Fruit fly (Drosophila melanogaster) whole organism, embryonic: ENCODE data around the gene CG32436.

Experiments
- Atf-2 ChIP-seq: fragments of 200-800 bp; sonication (Bioruptor generic); optimal IDR thresholded peaks from 2 replicates; lab custom pipeline; 2016; ENCODE audit warnings: missing biosample characterization, missing genetic modification characterization
- CG13775 ChIP-seq: fragments of 200-800 bp; sonication (Bioruptor generic); optimal IDR thresholded peaks from 3 replicates; lab custom pipeline; 2017; ENCODE audit warnings: missing biosample characterization, mild to moderate bottlenecking, missing genetic modification characterization
- CG18476 ChIP-seq: fragments of 200-800 bp; sonication (Bioruptor generic); optimal IDR thresholded peaks from 2 replicates; lab custom pipeline; 2016; ENCODE audit warnings: missing biosample characterization, mild to moderate bottlenecking, missing genetic modification characterization
- CG8765 ChIP-seq: fragments of 200-800 bp; sonication (Bioruptor generic); IDR thresholded peaks from 2 replicates; pipeline ENCODE4 v1.3.6; 2022; ENCODE audit warnings: missing biosample characterization, missing genetic modification characterization
- HLH54F ChIP-seq: fragments of 200-800 bp; sonication (Bioruptor generic); optimal IDR thresholded peaks from 3 replicates; lab custom pipeline; 2016; ENCODE audit warnings: missing biosample characterization, missing genetic modification characterization
- ro ChIP-seq: fragments of 200-800 bp; sonication (Bioruptor generic); IDR thresholded peaks from 2 replicates; pipeline ENCODE4 v1.3.6; 2022; ENCODE audit warnings: missing biosample characterization, missing genetic modification characterization
- run ChIP-seq: fragments of 200-800 bp; sonication (Bioruptor generic); optimal IDR thresholded peaks from 3 replicates; lab custom pipeline; 2018; ENCODE audit warnings: missing biosample characterization, mild to moderate bottlenecking, missing genetic modification characterization
- seq ChIP-seq: fragments of 200-800 bp; sonication (Bioruptor generic); IDR thresholded peaks from 2 replicates; pipeline ENCODE4 v1.3.6; 2022; ENCODE audit warnings: missing biosample characterization, missing genetic modification characterization

DNA sequence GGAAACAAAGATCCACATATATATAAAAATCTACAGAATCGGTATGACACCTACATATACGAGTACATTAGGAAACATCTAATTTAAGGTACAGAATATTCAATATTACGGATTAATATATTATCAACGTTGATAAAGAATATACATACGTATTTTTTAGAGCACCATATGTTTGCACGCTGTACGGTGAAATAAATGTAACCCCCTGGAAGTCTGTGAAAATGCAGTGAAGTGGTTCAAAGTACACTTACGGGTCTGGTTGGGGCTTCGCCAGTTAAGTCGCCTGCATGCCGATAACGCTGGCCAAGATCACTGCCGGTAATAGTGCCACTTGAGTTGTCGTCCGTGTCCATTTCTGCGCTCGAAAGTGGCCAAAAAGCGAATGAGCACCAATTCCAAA is 40.2 kb upstream of the CG32436 start:
- TF ChIP-seq run (tag; lab: Kevin White, UChicago): no peak
- no peak for TF ChIP-seq CG8765 (GFP tag; lab: Robert Waterston, UW)
- TF ChIP-seq seq (GFP tag; lab: Robert Waterston, UW): no peak
- TF ChIP-seq CG13775 (GFP tag; lab: Kevin White, UChicago): no peak
- TF ChIP-seq CG18476 (GFP tag; lab: Kevin White, UChicago): no peak
- no peak for TF ChIP-seq HLH54F (GFP tag; lab: Kevin White, UChicago)
- no peak for TF ChIP-seq Atf-2 (GFP tag; lab: Kevin White, UChicago)
- TF ChIP-seq ro (GFP tag; lab: Robert Waterston, UW): no peak
